Worm (Caenorhabditis elegans) whole organism, mixed stage, embryonic: Measurements from ENCODE around the gene Y57G11C.20.

Source experiments
- blmp-1 ChIP-seq: fragments of 150-350 bp; optimal IDR thresholded peaks from 2 replicates; lab custom pipeline; 2014; ENCODE audit warnings: missing biosample characterization, missing genetic modification characterization
- drap-1 ChIP-seq: fragments of 200-800 bp; sonication (Bioruptor generic); optimal IDR thresholded peaks from 3 replicates; lab custom pipeline; 2018; ENCODE audit warnings: mild to moderate bottlenecking, missing genetic modification characterization, missing compliant biosample characterization
- nhr-2 ChIP-seq: fragments of 150-350 bp; optimal IDR thresholded peaks from 2 replicates; lab custom pipeline; 2014; ENCODE audit warnings: missing biosample characterization, missing genetic modification characterization
- nhr-237 ChIP-seq: fragments of 150-350 bp; optimal IDR thresholded peaks from 2 replicates; lab custom pipeline; 2014; ENCODE audit warnings: missing biosample characterization, missing genetic modification characterization
- nhr-76 ChIP-seq: sonication (generic microtip); optimal IDR thresholded peaks from 2 replicates; lab custom pipeline; 2017; ENCODE audit warnings: missing biosample characterization, missing genetic modification characterization
- pha-4 ChIP-seq: fragments of 150-350 bp; optimal IDR thresholded peaks from 2 replicates; lab custom pipeline; 2018; ENCODE audit warnings: missing biosample characterization, missing genetic modification reagents, missing genetic modification characterization
- snpc-4 ChIP-seq: fragments of 150-350 bp; optimal IDR thresholded peaks from 2 replicates; lab custom pipeline; 2014; ENCODE audit warnings: missing biosample characterization, missing genetic modification characterization
- sptf-1 ChIP-seq: sonication (generic microtip); optimal IDR thresholded peaks from 2 replicates; lab custom pipeline; 2017; ENCODE audit warnings: mild to moderate bottlenecking, missing genetic modification characterization, moderate library complexity, missing compliant biosample characterization

DNA sequence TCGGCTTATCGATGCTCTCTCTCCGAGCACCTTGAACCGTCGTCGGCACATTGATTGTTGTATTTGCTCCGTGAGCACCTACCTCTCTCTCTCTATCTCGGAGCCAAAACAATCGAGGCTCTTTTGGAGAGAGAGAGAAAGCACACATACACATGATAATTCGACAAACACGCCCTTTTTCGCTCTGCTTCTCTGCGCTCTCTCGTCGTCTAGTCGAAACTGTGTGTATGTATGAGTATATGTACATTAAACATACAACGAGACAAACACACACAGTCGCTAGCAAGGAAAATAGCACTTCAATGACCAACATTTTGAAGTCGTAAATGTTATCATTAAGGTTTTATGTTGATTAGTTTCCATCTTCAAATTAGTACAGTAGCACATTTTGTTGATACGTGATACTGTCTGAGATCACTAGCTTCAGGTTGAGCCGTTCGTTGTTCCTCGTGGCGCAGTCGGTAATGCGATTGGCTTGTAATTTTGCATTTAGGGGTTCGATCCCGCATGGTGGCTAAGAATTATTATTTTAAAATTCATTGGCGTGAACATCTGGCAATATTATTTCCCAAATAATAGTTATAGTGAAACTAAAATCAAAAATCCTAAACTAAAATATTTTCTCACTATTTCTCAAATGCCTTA lies 31.9 kb downstream of the Y57G11C.20 start:
- no peak for TF ChIP-seq snpc-4
- TF ChIP-seq blmp-1 (tag; lab: Kevin White, UChicago), result no peak
- TF ChIP-seq pha-4 (tag; lab: Kevin White, UChicago), result peak; percentile 95
- TF ChIP-seq nhr-237 (tag; lab: Kevin White, UChicago), result peak; percentile 72
- no peak for TF ChIP-seq nhr-76
- TF ChIP-seq drap-1 (GFP tag; lab: Kevin White, UChicago), result peak; percentile 37
- no peak for TF ChIP-seq nhr-2 (tag; lab: Kevin White, UChicago)
- no peak for TF ChIP-seq sptf-1 (tag; lab: Kevin White, UChicago)
